Fruit fly (Drosophila melanogaster): ENCODE results near the gene CG18094.

The CG18094 gene

DNA sequence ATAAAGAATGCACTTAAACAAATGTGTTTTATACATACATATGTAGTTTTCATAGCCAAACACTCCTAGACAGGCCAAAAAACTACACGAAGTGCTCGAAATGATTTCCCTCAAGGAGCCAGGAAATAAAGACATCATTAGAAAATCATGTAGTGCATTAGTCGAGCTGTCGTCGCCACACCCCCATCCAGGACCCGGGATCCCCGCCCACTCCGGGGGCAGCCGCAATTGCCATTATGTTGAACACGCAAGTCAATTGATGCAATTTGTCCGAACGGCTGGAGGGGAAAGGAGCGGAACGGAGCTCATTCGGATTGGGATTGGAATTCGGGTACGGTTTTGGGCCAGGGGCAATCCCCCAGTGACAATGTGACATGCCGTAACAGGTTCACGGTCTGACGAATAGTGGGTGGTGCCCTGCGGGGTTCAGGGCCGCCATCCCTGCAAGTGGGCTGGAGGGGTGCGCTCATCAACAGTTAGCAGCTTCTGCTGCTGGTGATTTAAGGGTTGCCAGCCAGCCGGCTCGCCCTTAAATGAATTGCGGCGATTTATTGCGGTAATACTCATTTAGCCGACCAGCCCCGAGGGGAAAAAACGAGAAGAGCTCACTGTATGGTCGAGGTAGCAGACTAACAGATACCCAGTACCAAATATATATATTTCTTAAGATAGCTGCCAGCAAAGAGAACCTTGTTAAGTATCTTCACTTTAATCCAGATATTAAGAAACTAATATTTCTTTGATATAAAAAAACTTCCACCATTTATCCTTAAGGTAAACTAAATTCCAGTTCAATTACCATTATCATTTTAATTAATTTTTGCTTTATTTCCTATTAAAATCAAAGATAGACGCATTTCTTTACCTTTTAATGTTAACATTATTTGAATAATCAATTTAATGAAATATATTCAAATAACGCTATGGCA is 9.4 kb upstream of the CG18094 start (continued):
- TF ChIP-seq toy (GFP tag; IDR thresholded peaks at IDR 0.05): no peak
- peak; percentile 32 for TF ChIP-seq nmo (GFP tag; optimal IDR thresholded peaks at IDR 0.05)
- no peak for TF ChIP-seq CG3995 (GFP tag; optimal IDR thresholded peaks at IDR 0.05)

dm6 chr2L:19484539-19484938 is 5.5 kb upstream of the CG18094 start, which contains the start of the genes CG10195 and CG13084:
Gene CG10195, minus strand, starts transcription at chr2L:19484705.
Gene CG13084, plus strand, starts transcription at chr2L:19484930.
- TF ChIP-seq sug (tag; optimal IDR thresholded peaks at IDR 0.05) (no peak), Bgb (GFP tag; IDR thresholded peaks at IDR 0.05; ENCODE audit: partially characterized antibody) (peak; percentile 27; the same call in 1 of the 2 replicates), CG15011 (GFP tag; optimal IDR thresholded peaks at IDR 0.05) (no peak), ato (GFP tag; IDR thresholded peaks at IDR 0.05; ENCODE audit: partially characterized antibody) (0 out of 2 replicates have a peak, but pooled peaks have one; percentile 34), mirr (GFP tag; optimal IDR thresholded peaks at IDR 0.05) (no peak), CG12219 (GFP tag; optimal IDR thresholded peaks at IDR 0.05) (no peak), CG8944 (GFP tag; optimal IDR thresholded peaks at IDR 0.05) (no peak), amos (GFP tag; IDR thresholded peaks at IDR 0.05; ENCODE audit: partially characterized antibody) (peak; percentile 28; the same call in 1 of the 2 replicates), MESR4 (GFP tag; optimal IDR thresholded peaks at IDR 0.05) (no peak), pzg (GFP tag; optimal IDR thresholded peaks at IDR 0.05) (peak; percentile 15), crp (GFP tag; optimal IDR thresholded peaks at IDR 0.05) (peak in 1 of 2 experiments; percentile 81), Scr (GFP tag; IDR thresholded peaks at IDR 0.05; ENCODE audit: partially characterized antibody) (0 out of 2 replicates have a peak, but pooled peaks have one; percentile 24), CG1647 (GFP tag; optimal IDR thresholded peaks at IDR 0.05) (no peak), CG13296 (GFP tag; optimal IDR thresholded peaks at IDR 0.05) (no peak), CG11723 (GFP tag; optimal IDR thresholded peaks at IDR 0.05) (no peak), chm (GFP tag; IDR thresholded peaks at IDR 0.05) (no peak), zen2 (GFP tag; IDR thresholded peaks at IDR 0.05; ENCODE audit: partially characterized antibody) (peak; percentile 42; the same call in 1 of the 3 replicates), gem (tag; optimal IDR thresholded peaks at IDR 0.05) (no peak), Ada2b (GFP tag; IDR thresholded peaks at IDR 0.05) (no peak), fd3F (GFP tag; optimal IDR thresholded peaks at IDR 0.05) (no peak), CG2116 (GFP tag; optimal IDR thresholded peaks at IDR 0.05) (peak; percentile 53), ATbp (GFP tag; optimal IDR thresholded peaks at IDR 0.05) (no peak), otp (GFP tag; IDR thresholded peaks at IDR 0.05) (no peak), CG33557 (GFP tag; optimal IDR thresholded peaks at IDR 0.05) (no peak), pfk (GFP tag; optimal IDR thresholded peaks at IDR 0.05) (no peak), pan (optimal IDR thresholded peaks at IDR 0.05) (no peak), pan (GFP tag; optimal IDR thresholded peaks at IDR 0.05 in 1 of 2, IDR thresholded peaks at IDR 0.05 in 1 of 2) (no peak), sr (GFP tag; IDR thresholded peaks at IDR 0.05) (no peak), vnd (GFP tag; IDR thresholded peaks at IDR 0.05; ENCODE audit: partially characterized antibody) (0 out of 3 replicates have a peak, but pooled peaks have one; percentile 20), CG14860 (GFP tag; IDR thresholded peaks at IDR 0.05; ENCODE audit: partially characterized antibody) (peak; percentile 52; the same call in 2 of the 3 replicates), Doc3 (GFP tag; IDR thresholded peaks at IDR 0.05; ENCODE audit: partially characterized antibody) (peak; percentile 44; the same call in 2 of the 3 replicates), CG12104 (GFP tag; optimal IDR thresholded peaks at IDR 0.05) (no peak), hbn (GFP tag; IDR thresholded peaks at IDR 0.05; ENCODE audit: partially characterized antibody) (peak; percentile 31; the same call in 1 of the 2 replicates), CG34376 (GFP tag; optimal IDR thresholded peaks at IDR 0.05) (no peak), tna (GFP tag; IDR thresholded peaks at IDR 0.05; ENCODE audit: partially characterized antibody) (0 out of 2 replicates have a peak, but pooled peaks have one; percentile 54), gt (GFP tag; IDR thresholded peaks at IDR 0.05) (no peak), CG2678 (tag; optimal IDR thresholded peaks at IDR 0.05) (no peak), CG9876 (GFP tag; optimal IDR thresholded peaks at IDR 0.05) (no peak), vfl (GFP tag; optimal IDR thresholded peaks at IDR 0.05) (no peak), Pdp1 (GFP tag; optimal IDR thresholded peaks at IDR 0.05) (no peak), kah (GFP tag; optimal IDR thresholded peaks at IDR 0.05) (peak; percentile 3), E2f2 (GFP tag; IDR thresholded peaks at IDR 0.05) (peak; percentile 91)
